Worm (Caenorhabditis elegans): ENCODE data around the gene prdx-3.

Gene prdx-3

DNA sequence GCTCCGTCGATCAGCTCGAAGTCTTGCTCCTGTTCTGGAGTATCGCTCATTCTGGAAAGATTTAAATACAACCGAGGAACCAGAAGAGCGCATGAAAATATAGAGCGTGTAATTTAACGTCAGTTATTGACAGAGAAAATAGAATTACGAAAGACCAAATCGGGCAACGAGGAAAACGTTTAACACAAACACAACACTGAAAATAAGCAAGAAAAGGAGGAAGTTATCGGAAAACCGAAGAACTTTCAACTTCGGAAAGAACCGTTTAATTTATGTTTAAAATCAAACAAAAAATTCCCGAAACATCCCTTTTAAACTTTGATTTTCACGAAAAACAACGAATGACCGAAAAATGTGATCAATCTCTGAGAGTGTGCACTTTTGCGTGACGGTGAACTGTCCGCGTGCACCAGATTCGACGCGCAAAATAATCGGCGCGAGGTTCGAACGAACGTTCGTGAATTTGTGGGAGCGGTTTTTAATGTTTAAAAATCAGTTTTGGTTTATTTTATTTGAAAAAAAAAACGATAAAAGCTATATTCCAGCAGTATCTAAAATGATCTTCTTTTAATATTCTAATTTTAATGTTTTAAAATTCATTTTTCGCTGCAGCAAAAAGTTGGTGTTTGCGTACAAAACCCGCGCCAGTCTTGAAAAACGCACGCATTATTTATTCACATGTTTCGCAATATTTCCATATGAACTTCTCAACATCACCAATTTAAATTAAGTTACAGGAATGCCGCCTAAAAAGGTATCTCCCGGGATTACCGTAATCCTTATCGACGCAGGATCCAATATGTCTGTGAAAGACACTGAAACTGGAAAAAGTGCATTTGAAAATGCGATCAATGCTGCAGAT lies 12.1 kb downstream of the prdx-3 start, which contains the start of the genes R07E5.7 and cku-80:
Gene R07E5.7 (minus strand): TSS at position 51 of the 862 bp plus-strand sequence.
Gene cku-80 (plus strand): TSS at position 732 of the 862 bp plus-strand sequence.
- peak; percentile 25 for TF ChIP-seq duxl-1 (tag; optimal IDR thresholded peaks at IDR 0.05; ENCODE audit: poor library complexity)
- TF ChIP-seq aly-2 (tag; optimal IDR thresholded peaks at IDR 0.05): no peak
- no peak for TF ChIP-seq zag-1 (tag; optimal IDR thresholded peaks at IDR 0.05)
- TF ChIP-seq php-3 (GFP tag; IDR thresholded peaks at IDR 0.05): no peak
- TF ChIP-seq mdl-1 (tag; optimal IDR thresholded peaks at IDR 0.05): peak in 1 of 2 experiments; percentile 15
- TF ChIP-seq lin-13 (GFP tag; optimal IDR thresholded peaks at IDR 0.05): peak; percentile 19
- peak; percentile 42; the same call in 1 of the 2 replicates for TF ChIP-seq hmg-1.1 (GFP tag; IDR thresholded peaks at IDR 0.05)
- no peak for TF ChIP-seq mdt-29 (GFP tag; IDR thresholded peaks at IDR 0.05)
- TF ChIP-seq unc-39 (tag; optimal IDR thresholded peaks at IDR 0.05): no peak
- peak; percentile 55 for TF ChIP-seq rbr-2 (tag; optimal IDR thresholded peaks at IDR 0.05)
- TF ChIP-seq ztf-11 (tag; optimal IDR thresholded peaks at IDR 0.05): no peak
- no peak for TF ChIP-seq nhr-111 (GFP tag; optimal IDR thresholded peaks at IDR 0.05)
- TF ChIP-seq F44E2.7 (GFP tag; IDR thresholded peaks at IDR 0.05): no peak
- TF ChIP-seq nhr-77 (tag; optimal IDR thresholded peaks at IDR 0.05): peak; percentile 17
- no peak for TF ChIP-seq F37D6.2 (tag; optimal IDR thresholded peaks at IDR 0.05)
- TF ChIP-seq hif-1 (tag; optimal IDR thresholded peaks at IDR 0.05): peak in 1 of 2 experiments; percentile 72
- TF ChIP-seq pha-4 (GFP tag; IDR thresholded peaks at IDR 0.05): no peak
- no peak for TF ChIP-seq pha-4 (tag; optimal IDR thresholded peaks at IDR 0.05)
- no peak for TF ChIP-seq snpc-1.2 (GFP tag; IDR thresholded peaks at IDR 0.05)
- no peak for TF ChIP-seq nhr-11 (tag; optimal IDR thresholded peaks at IDR 0.05)
- no peak for TF ChIP-seq unc-62 (GFP tag; optimal IDR thresholded peaks at IDR 0.05 in 1 of 2)
- TF ChIP-seq unc-62 (tag; optimal IDR thresholded peaks at IDR 0.05): no peak
- peak; percentile 39 for TF ChIP-seq nhr-28 (tag; optimal IDR thresholded peaks at IDR 0.05)
- no peak for TF ChIP-seq nhr-237 (tag; optimal IDR thresholded peaks at IDR 0.05)
- TF ChIP-seq Y75B8A.6 (GFP tag; IDR thresholded peaks at IDR 0.05): no peak
- TF ChIP-seq zip-11 (GFP tag; IDR thresholded peaks at IDR 0.05): no peak
- TF ChIP-seq dve-1 (tag; optimal IDR thresholded peaks at IDR 0.05; ENCODE audit: insufficient read depth): peak; percentile 64
- no peak for TF ChIP-seq lim-7 (GFP tag; IDR thresholded peaks at IDR 0.05)
- TF ChIP-seq daf-8 (GFP tag; IDR thresholded peaks at IDR 0.05): no peak
- TF ChIP-seq daf-16 (GFP tag; optimal IDR thresholded peaks at IDR 0.05): no peak
- peak; percentile 36 for TF ChIP-seq daf-16 (tag; optimal IDR thresholded peaks at IDR 0.05)
- peak; percentile 17 for TF ChIP-seq nhr-48 (tag; optimal IDR thresholded peaks at IDR 0.05)
- TF ChIP-seq nhr-42 (GFP tag; IDR thresholded peaks at IDR 0.05): no peak
- TF ChIP-seq dmd-9 (GFP tag; IDR thresholded peaks at IDR 0.05): no peak
- no peak for TF ChIP-seq fos-1 (tag; optimal IDR thresholded peaks at IDR 0.05)
- no peak for TF ChIP-seq nhr-25 (tag; optimal IDR thresholded peaks at IDR 0.05; ENCODE audit: borderline replicate concordance, insufficient read depth)
- peak in 1 of 2 experiments; percentile 80 for TF ChIP-seq lsy-2 (tag; optimal IDR thresholded peaks at IDR 0.05)
- no peak for TF ChIP-seq cey-2 (tag; optimal IDR thresholded peaks at IDR 0.05; ENCODE audit: borderline replicate concordance, insufficient read depth)
- TF ChIP-seq ceh-44 (GFP tag; IDR thresholded peaks at IDR 0.05): no peak
- TF ChIP-seq arid-1 (GFP tag; conservative IDR thresholded peaks at IDR 0.05): no peak
- no peak for TF ChIP-seq mxl-3 (GFP tag; optimal IDR thresholded peaks at IDR 0.05)
- no peak for TF ChIP-seq daf-12 (tag; optimal IDR thresholded peaks at IDR 0.05)
- TF ChIP-seq dmd-6 (GFP tag; IDR thresholded peaks at IDR 0.05): peak; percentile 40; the same call in 1 of the 2 replicates
- no peak for TF ChIP-seq zfp-2 (tag; optimal IDR thresholded peaks at IDR 0.05)
- TF ChIP-seq mxl-2 (GFP tag; conservative IDR thresholded peaks at IDR 0.05): no peak
- no peak for TF ChIP-seq nhr-10 (tag; optimal IDR thresholded peaks at IDR 0.05)
- TF ChIP-seq fkh-10 (GFP tag; optimal IDR thresholded peaks at IDR 0.05): no peak
- peak; percentile 27 for TF ChIP-seq ama-1 (optimal IDR thresholded peaks at IDR 0.05)
- no peak for TF ChIP-seq pqm-1 (tag; optimal IDR thresholded peaks at IDR 0.05)
- TF ChIP-seq attf-4 (tag; optimal IDR thresholded peaks at IDR 0.05): no peak
- TF ChIP-seq spr-3 (GFP tag; optimal IDR thresholded peaks at IDR 0.05): no peak

All from whole organism, L4 larva.